Fruit fly (Drosophila melanogaster) S2 (cell line): ENCODE data around the gene wus.

Experiments used
- CG8478 ChIP-seq: fragments of >200 bp; optimal IDR thresholded peaks from 2 replicates; lab custom pipeline; 2018
- CTCF ChIP-seq, 2 experiments: fragments of >200 bp; optimal IDR thresholded peaks; 2 replicates each; lab custom pipeline; 2018

DNA sequence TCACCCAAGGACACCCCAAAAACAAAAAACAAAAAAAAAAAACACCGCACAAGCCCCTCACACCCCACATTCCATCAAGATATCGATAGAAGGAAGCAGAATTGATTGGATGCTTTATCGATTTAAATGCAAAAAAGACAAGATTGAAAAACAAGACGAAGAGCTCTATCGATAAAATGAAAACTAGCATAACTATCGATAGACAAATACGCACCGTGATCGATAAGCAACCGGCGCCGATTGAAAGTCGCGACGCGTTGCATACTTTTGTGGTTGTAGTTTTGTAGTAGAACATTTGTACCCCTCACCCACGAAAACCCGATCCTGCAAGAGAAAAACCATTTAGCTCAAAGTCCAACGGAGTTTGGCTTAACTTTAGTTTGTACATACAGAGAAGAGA is 4.0 kb downstream of the wus start:
- no peak for TF ChIP-seq CG8478
- TF ChIP-seq CTCF (optimal IDR thresholded peaks at IDR 0.05; lab: Kevin White, UChicago) = no peak
